Fruit fly (Drosophila melanogaster): Measurements from ENCODE around the gene CG13293.

CG13293 gene

DNA sequence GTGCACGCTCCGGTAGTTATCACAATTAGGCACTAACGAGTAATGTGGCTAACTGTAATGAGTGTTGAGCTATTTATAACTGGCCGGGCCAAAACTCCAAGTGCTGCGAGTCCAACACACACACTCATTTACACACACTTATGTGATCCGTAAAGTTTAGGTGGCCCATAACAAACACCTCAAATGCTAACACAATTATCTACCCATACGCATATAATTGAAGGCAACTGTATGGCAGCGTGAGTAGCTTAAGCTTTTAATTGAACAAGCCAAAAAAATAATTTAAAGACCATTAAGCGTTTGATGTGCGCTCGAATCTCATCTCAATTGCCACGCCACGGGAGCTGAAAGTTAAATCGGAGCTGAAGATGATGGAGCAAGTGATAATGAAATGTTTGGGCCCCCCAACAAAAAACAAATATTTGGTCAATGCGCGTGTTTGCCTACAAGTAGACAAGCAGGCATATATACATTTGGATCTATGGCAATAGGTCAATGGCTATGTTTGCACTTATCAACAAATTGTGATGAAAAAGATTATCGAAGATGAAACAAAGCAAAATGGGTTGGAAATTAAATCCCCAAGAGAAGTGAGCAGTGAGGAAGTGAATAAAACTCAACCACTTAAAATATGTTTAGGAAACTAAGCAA lies 57.4 kb downstream of the CG13293 start, which contains the start of gene Cpr65Av:
TSS of gene Cpr65Av (minus strand) at position 51 of the 651 bp plus-strand sequence.
- no peak for TF ChIP-seq her (GFP tag; optimal IDR thresholded peaks at IDR 0.05)
- 0 out of 3 replicates have a peak, but pooled peaks have one; percentile 24 for TF ChIP-seq sr (GFP tag; IDR thresholded peaks at IDR 0.05)
- no peak for TF ChIP-seq CG12391 (tag; optimal IDR thresholded peaks at IDR 0.05)
- TF ChIP-seq CG2678 (tag; optimal IDR thresholded peaks at IDR 0.05): peak; percentile 27
- peak; percentile 28 for TF ChIP-seq mirr (GFP tag; optimal IDR thresholded peaks at IDR 0.05)
- TF ChIP-seq CG2129 (GFP tag; IDR thresholded peaks at IDR 0.05; ENCODE audit: partially characterized antibody): no peak
- no peak for TF ChIP-seq CG17568 (GFP tag; optimal IDR thresholded peaks at IDR 0.05)
- peak; percentile 83 for TF ChIP-seq sens (GFP tag)
- no peak for TF ChIP-seq Dek (tag; optimal IDR thresholded peaks at IDR 0.05)
- no peak for TF ChIP-seq pros (GFP tag; optimal IDR thresholded peaks at IDR 0.05)
- TF ChIP-seq onecut (GFP tag; IDR thresholded peaks at IDR 0.05): 0 out of 2 replicates have a peak, but pooled peaks have one; percentile 20
- no peak for TF ChIP-seq Spps (tag; optimal IDR thresholded peaks at IDR 0.05)
- peak; percentile 2 for TF ChIP-seq CG18599 (GFP tag; optimal IDR thresholded peaks at IDR 0.05)
- no peak for TF ChIP-seq Mes4 (GFP tag; optimal IDR thresholded peaks at IDR 0.05)
- no peak for TF ChIP-seq CG11093 (GFP tag; IDR thresholded peaks at IDR 0.05)
- TF ChIP-seq CG8924 (tag; optimal IDR thresholded peaks at IDR 0.05): no peak
- TF ChIP-seq Jarid2 (GFP tag; optimal IDR thresholded peaks at IDR 0.05): no peak
- TF ChIP-seq CoRest (tag; optimal IDR thresholded peaks at IDR 0.05): peak; percentile 7
- no peak for TF ChIP-seq Hsf (GFP tag; optimal IDR thresholded peaks at IDR 0.05)
- no peak for TF ChIP-seq CG2202 (tag; optimal IDR thresholded peaks at IDR 0.05)
- no peak for TF ChIP-seq gro (GFP tag; optimal IDR thresholded peaks at IDR 0.05)
- peak in 1 of 2 experiments; percentile 13 for TF ChIP-seq chif (GFP tag; optimal IDR thresholded peaks at IDR 0.05)
- TF ChIP-seq odd (GFP tag; optimal IDR thresholded peaks at IDR 0.05): peak; percentile 33
- TF ChIP-seq stc (GFP tag; IDR thresholded peaks at IDR 0.05): no peak
- TF ChIP-seq hb (GFP tag; IDR thresholded peaks at IDR 0.05; ENCODE audit: partially characterized antibody): no peak
- peak; percentile 24 for TF ChIP-seq unpg (GFP tag; optimal IDR thresholded peaks at IDR 0.05)
- peak; percentile 17; the same call in 1 of the 3 replicates for TF ChIP-seq otp (GFP tag; IDR thresholded peaks at IDR 0.05)
- TF ChIP-seq mld (GFP tag; IDR thresholded peaks at IDR 0.05; ENCODE audit: partially characterized antibody): no peak
- no peak for TF ChIP-seq B-H2 (GFP tag; optimal IDR thresholded peaks at IDR 0.05)
- no peak for TF ChIP-seq nerfin-1 (tag; optimal IDR thresholded peaks at IDR 0.05)
- no peak for TF ChIP-seq ase (GFP tag; IDR thresholded peaks at IDR 0.05)
- peak in 1 of 2 experiments; percentile 11 for TF ChIP-seq Eip74EF (GFP tag; optimal IDR thresholded peaks at IDR 0.05)
- TF ChIP-seq CG14050 (GFP tag; IDR thresholded peaks at IDR 0.05): peak; percentile 29; the same call in 1 of the 3 replicates
- no peak for TF ChIP-seq CG13894 (tag; optimal IDR thresholded peaks at IDR 0.05)
- no peak for TF ChIP-seq slbo (GFP tag; IDR thresholded peaks at IDR 0.05)
- TF ChIP-seq CG10565 (GFP tag; optimal IDR thresholded peaks at IDR 0.05): no peak
- TF ChIP-seq BEAF-32 (GFP tag; optimal IDR thresholded peaks at IDR 0.05): no peak
- peak; percentile 37 for TF ChIP-seq CG2875 (GFP tag; optimal IDR thresholded peaks at IDR 0.05)
- peak; percentile 6 for TF ChIP-seq Atf3 (GFP tag; optimal IDR thresholded peaks at IDR 0.05)
- TF ChIP-seq lilli (GFP tag; optimal IDR thresholded peaks at IDR 0.05): no peak
- no peak for TF ChIP-seq CG8388 (GFP tag; optimal IDR thresholded peaks at IDR 0.05)
- no peak for TF ChIP-seq gt (GFP tag; IDR thresholded peaks at IDR 0.05)
- TF ChIP-seq Six4 (GFP tag; optimal IDR thresholded peaks at IDR 0.05): no peak
- no peak for TF ChIP-seq Sry-β (GFP tag; optimal IDR thresholded peaks at IDR 0.05)
- peak; percentile 6 for TF ChIP-seq CG15011 (GFP tag; optimal IDR thresholded peaks at IDR 0.05)
- TF ChIP-seq nau (GFP tag; optimal IDR thresholded peaks at IDR 0.05): peak; percentile 3
- TF ChIP-seq chinmo (GFP tag; IDR thresholded peaks at IDR 0.05; ENCODE audit: partially characterized antibody): no peak
- peak; percentile 33 for TF ChIP-seq Asciz (GFP tag; optimal IDR thresholded peaks at IDR 0.05)
- no peak for TF ChIP-seq tio (GFP tag; optimal IDR thresholded peaks at IDR 0.05)
